Worm (Caenorhabditis elegans): ENCODE data around the gene F08G5.3.

F08G5.3 gene

ce11 chrIV:12417536-12418195 lies at the start of gene F08G5.3:
F08G5.3 (minus strand) TSS chrIV:12417586.
- no peak for TF ChIP-seq klf-2 (GFP tag; conservative IDR thresholded peaks at IDR 0.05)
- TF ChIP-seq flt-1 (GFP tag; IDR thresholded peaks at IDR 0.05): peak; percentile 70
- TF ChIP-seq tab-1 (GFP tag; IDR thresholded peaks at IDR 0.05): peak; percentile 76; the same call in 1 of the 2 replicates
- no peak for TF ChIP-seq ref-1 (GFP tag; conservative IDR thresholded peaks at IDR 0.05)

ce11 chrIV:12464822-12465221 lies 47.4 kb upstream of the F08G5.3 start:
- TF ChIP-seq klf-2 (GFP tag; conservative IDR thresholded peaks at IDR 0.05) (no peak), med-1 (GFP tag; optimal IDR thresholded peaks at IDR 0.05; ENCODE audit: insufficient read depth) (no peak), T22C8.4 (GFP tag; IDR thresholded peaks at IDR 0.05) (no peak), flt-1 (GFP tag; IDR thresholded peaks at IDR 0.05) (no peak), cog-1 (tag; optimal IDR thresholded peaks at IDR 0.05) (no peak), ztf-23 (GFP tag; IDR thresholded peaks at IDR 0.05) (no peak), ztf-29 (GFP tag; IDR thresholded peaks at IDR 0.05) (no peak)

ce11 chrIV:12463370-12463769 lies 46.0 kb upstream of the F08G5.3 start, which contains the start of gene C25G4.8:
C25G4.8 (minus strand) TSS chrIV:12463470.
- TF ChIP-seq ztf-23 (GFP tag; IDR thresholded peaks at IDR 0.05): no peak
- TF ChIP-seq T22C8.4 (GFP tag; IDR thresholded peaks at IDR 0.05): no peak
- TF ChIP-seq ztf-29 (GFP tag; IDR thresholded peaks at IDR 0.05): no peak
- no peak for TF ChIP-seq cog-1 (tag; optimal IDR thresholded peaks at IDR 0.05)
- TF ChIP-seq klf-2 (GFP tag; conservative IDR thresholded peaks at IDR 0.05): no peak
- TF ChIP-seq ref-1 (GFP tag; conservative IDR thresholded peaks at IDR 0.05): no peak
- TF ChIP-seq tab-1 (GFP tag; IDR thresholded peaks at IDR 0.05): no peak

DNA sequence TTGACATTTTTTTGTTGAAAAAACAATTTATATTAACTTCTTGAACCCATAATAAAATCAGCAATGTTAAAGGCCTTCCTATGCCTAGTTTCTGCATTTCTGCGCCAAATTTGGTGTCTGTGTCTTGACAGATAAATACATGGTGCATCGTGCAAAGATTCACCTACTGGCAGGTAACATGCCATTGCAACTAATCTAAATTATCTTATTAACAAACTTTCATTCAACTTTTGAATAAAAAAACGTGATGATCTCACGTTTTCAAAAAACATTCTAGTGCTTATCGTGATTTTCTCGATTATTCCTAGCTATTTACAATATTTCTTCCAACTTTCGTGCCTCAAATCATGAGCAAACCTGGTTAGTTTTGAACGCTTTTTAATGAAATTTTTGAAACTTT lies 39.2 kb upstream of the F08G5.3 start, which contains the start of gene C25G4.7:
C25G4.7 (plus strand) TSS at position 301 of the 400 bp plus-strand sequence.
- TF ChIP-seq ztf-29 (GFP tag; IDR thresholded peaks at IDR 0.05): no peak
- no peak for TF ChIP-seq tab-1 (GFP tag; IDR thresholded peaks at IDR 0.05)
- TF ChIP-seq klf-2 (GFP tag; conservative IDR thresholded peaks at IDR 0.05): no peak
- TF ChIP-seq ref-1 (GFP tag; conservative IDR thresholded peaks at IDR 0.05): no peak
- no peak for TF ChIP-seq cog-1 (tag; optimal IDR thresholded peaks at IDR 0.05)
- TF ChIP-seq med-1 (GFP tag; optimal IDR thresholded peaks at IDR 0.05; ENCODE audit: insufficient read depth): no peak
- no peak for TF ChIP-seq ztf-23 (GFP tag; IDR thresholded peaks at IDR 0.05)
- TF ChIP-seq T22C8.4 (GFP tag; IDR thresholded peaks at IDR 0.05): no peak
- TF ChIP-seq flt-1 (GFP tag; IDR thresholded peaks at IDR 0.05): no peak

DNA sequence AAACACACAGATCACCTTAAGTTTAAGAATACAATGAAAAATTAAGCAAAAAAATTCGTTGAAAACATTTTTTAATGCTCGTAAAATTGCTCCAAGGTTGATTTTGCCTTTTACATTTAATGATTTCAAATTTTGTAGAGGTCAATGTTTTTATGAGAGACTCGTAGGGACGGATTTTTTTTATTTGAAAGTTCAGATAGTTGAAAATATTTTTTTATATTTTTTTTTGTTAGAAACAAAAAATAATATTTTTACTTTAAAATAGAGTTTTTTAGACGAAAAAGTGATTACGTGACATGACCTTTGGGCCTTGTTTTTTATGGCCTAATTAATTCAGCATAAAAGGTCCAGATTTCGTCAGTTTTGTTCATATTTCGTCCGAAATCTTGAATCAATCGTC lies 37.4 kb upstream of the F08G5.3 start, which contains the start of gene smz-1:
smz-1 (plus strand) TSS at position 301 of the 400 bp plus-strand sequence.
- no peak for TF ChIP-seq ztf-29 (GFP tag; IDR thresholded peaks at IDR 0.05)
- no peak for TF ChIP-seq tab-1 (GFP tag; IDR thresholded peaks at IDR 0.05)
- no peak for TF ChIP-seq flt-1 (GFP tag; IDR thresholded peaks at IDR 0.05)
- no peak for TF ChIP-seq med-1 (GFP tag; optimal IDR thresholded peaks at IDR 0.05; ENCODE audit: insufficient read depth)
- TF ChIP-seq klf-2 (GFP tag; conservative IDR thresholded peaks at IDR 0.05): no peak
- TF ChIP-seq ref-1 (GFP tag; conservative IDR thresholded peaks at IDR 0.05): no peak
- no peak for TF ChIP-seq ztf-23 (GFP tag; IDR thresholded peaks at IDR 0.05)
- no peak for TF ChIP-seq cog-1 (tag; optimal IDR thresholded peaks at IDR 0.05)
- TF ChIP-seq T22C8.4 (GFP tag; IDR thresholded peaks at IDR 0.05): no peak

ce11 chrIV:12454115-12454514 lies 36.7 kb upstream of the F08G5.3 start, which contains the start of gene spe-44:
spe-44 (minus strand) TSS chrIV:12454215.
- TF ChIP-seq ref-1 (GFP tag; conservative IDR thresholded peaks at IDR 0.05) (no peak), ztf-29 (GFP tag; IDR thresholded peaks at IDR 0.05) (no peak), tab-1 (GFP tag; IDR thresholded peaks at IDR 0.05) (no peak), med-1 (GFP tag; optimal IDR thresholded peaks at IDR 0.05; ENCODE audit: insufficient read depth) (no peak), flt-1 (GFP tag; IDR thresholded peaks at IDR 0.05) (no peak), ztf-23 (GFP tag; IDR thresholded peaks at IDR 0.05) (no peak), cog-1 (tag; optimal IDR thresholded peaks at IDR 0.05) (no peak), klf-2 (GFP tag; conservative IDR thresholded peaks at IDR 0.05) (no peak), T22C8.4 (GFP tag; IDR thresholded peaks at IDR 0.05) (no peak)

ce11 chrIV:12451225-12451831 lies 33.9 kb upstream of the F08G5.3 start, which contains the start of gene dpy-26:
dpy-26 (minus strand) TSS chrIV:12451335.
- TF ChIP-seq flt-1 (GFP tag; IDR thresholded peaks at IDR 0.05) (no peak), ref-1 (GFP tag; conservative IDR thresholded peaks at IDR 0.05) (no peak)

- TF ChIP-seq tab-1 (GFP tag; IDR thresholded peaks at IDR 0.05): no peak
Measured at ce11 chrIV:12445463-12445934, 28.1 kb upstream of the F08G5.3 start, which contains the start of gene C25G4.3. C25G4.3 (minus strand) TSS chrIV:12445884.

DNA sequence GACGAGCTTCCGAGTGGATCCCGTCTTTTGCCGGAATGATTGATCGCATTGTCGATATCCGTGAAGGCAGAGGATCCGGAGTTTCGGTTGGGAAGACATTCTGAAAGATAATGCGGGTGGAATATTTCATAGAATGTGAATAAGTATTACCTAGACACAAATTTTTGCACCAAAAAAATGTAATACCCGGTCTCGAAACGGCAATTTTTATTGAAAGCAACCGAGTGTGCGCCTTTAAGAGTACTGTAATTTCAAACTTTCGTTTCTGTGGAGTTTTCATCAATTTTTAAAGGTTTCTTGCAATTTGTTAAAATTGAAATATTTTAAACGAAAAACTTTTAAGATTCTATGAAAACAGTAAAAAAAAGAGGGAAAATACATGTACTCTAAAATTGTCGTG lies 26.6 kb upstream of the F08G5.3 start, which contains the start of gene C25G4.2:
C25G4.2 (minus strand) TSS at position 100 of the 400 bp plus-strand sequence.
- no peak for TF ChIP-seq T22C8.4 (GFP tag; IDR thresholded peaks at IDR 0.05)
- TF ChIP-seq ztf-23 (GFP tag; IDR thresholded peaks at IDR 0.05): no peak
- TF ChIP-seq cog-1 (tag; optimal IDR thresholded peaks at IDR 0.05): no peak
- no peak for TF ChIP-seq klf-2 (GFP tag; conservative IDR thresholded peaks at IDR 0.05)
- TF ChIP-seq ztf-29 (GFP tag; IDR thresholded peaks at IDR 0.05): no peak
- TF ChIP-seq tab-1 (GFP tag; IDR thresholded peaks at IDR 0.05): no peak
- no peak for TF ChIP-seq ref-1 (GFP tag; conservative IDR thresholded peaks at IDR 0.05)
- no peak for TF ChIP-seq med-1 (GFP tag; optimal IDR thresholded peaks at IDR 0.05; ENCODE audit: insufficient read depth)
- no peak for TF ChIP-seq flt-1 (GFP tag; IDR thresholded peaks at IDR 0.05)

DNA sequence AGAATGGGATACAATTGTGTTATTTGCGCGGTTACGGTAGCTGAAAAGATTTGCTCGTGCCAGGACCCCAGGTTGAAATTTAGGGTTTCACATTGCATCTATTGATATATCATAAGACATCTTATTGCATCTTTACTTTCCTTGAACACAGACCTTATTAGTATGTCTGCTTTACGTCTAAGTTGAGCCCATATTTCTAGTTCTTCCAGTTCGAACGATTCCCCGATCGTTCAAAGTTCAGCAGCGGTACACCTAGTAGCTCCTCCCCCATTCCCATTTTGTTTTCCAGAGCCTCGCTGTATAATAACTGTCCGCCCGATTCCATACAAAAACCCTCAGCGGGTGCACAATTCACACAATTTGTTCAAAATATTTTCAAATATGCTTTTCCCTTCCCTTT lies 24.3 kb upstream of the F08G5.3 start, which contains the start of gene C25G4.17:
C25G4.17 (plus strand) TSS at position 301 of the 400 bp plus-strand sequence.
- TF ChIP-seq med-1 (GFP tag; optimal IDR thresholded peaks at IDR 0.05; ENCODE audit: insufficient read depth) (no peak), cog-1 (tag; optimal IDR thresholded peaks at IDR 0.05) (no peak), T22C8.4 (GFP tag; IDR thresholded peaks at IDR 0.05) (no peak), ztf-29 (GFP tag; IDR thresholded peaks at IDR 0.05) (no peak), ref-1 (GFP tag; conservative IDR thresholded peaks at IDR 0.05) (no peak), klf-2 (GFP tag; conservative IDR thresholded peaks at IDR 0.05) (no peak), flt-1 (GFP tag; IDR thresholded peaks at IDR 0.05) (no peak), tab-1 (GFP tag; IDR thresholded peaks at IDR 0.05) (no peak), ztf-23 (GFP tag; IDR thresholded peaks at IDR 0.05) (no peak)

Data from whole organism, midembryonic.